Fruit fly (Drosophila melanogaster): ENCODE data around the gene Syn.

Syn gene

dm6 chr3R:10227990-10228389 lies 37.5 kb downstream of the Syn start:
- no peak for TF ChIP-seq GATAd (GFP tag; optimal IDR thresholded peaks at IDR 0.05)
- no peak for TF ChIP-seq CrebA (GFP tag; optimal IDR thresholded peaks at IDR 0.05; ENCODE audit: borderline replicate concordance)
- no peak for TF ChIP-seq Jra (GFP tag; optimal IDR thresholded peaks at IDR 0.05)
- TF ChIP-seq usp (GFP tag; optimal IDR thresholded peaks at IDR 0.05): no peak
- no peak for TF ChIP-seq Rel (GFP tag; optimal IDR thresholded peaks at IDR 0.05)
- TF ChIP-seq Rel (tag; optimal IDR thresholded peaks at IDR 0.05): no peak
- no peak for TF ChIP-seq woc (GFP tag; optimal IDR thresholded peaks at IDR 0.05)
- TF ChIP-seq Vsx2 (GFP tag; optimal IDR thresholded peaks at IDR 0.05; ENCODE audit: partially characterized antibody): no peak

- TF ChIP-seq brk (GFP tag; optimal IDR thresholded peaks at IDR 0.05) (no peak), HLH106 (tag; optimal IDR thresholded peaks at IDR 0.05) (no peak), rgr (GFP tag; optimal IDR thresholded peaks at IDR 0.05) (no peak), lola (GFP tag; optimal IDR thresholded peaks at IDR 0.05) (no peak), Vsx2 (GFP tag; optimal IDR thresholded peaks at IDR 0.05; ENCODE audit: partially characterized antibody) (no peak), Dif (GFP tag; optimal IDR thresholded peaks at IDR 0.05; ENCODE audit: partially characterized antibody) (no peak), usp (GFP tag; optimal IDR thresholded peaks at IDR 0.05) (no peak), woc (GFP tag; optimal IDR thresholded peaks at IDR 0.05) (no peak)
Measured at dm6 chr3R:10251218-10251617, 60.7 kb downstream of the Syn start, which contains the start of gene CG3999. TSS of gene CG3999 (plus strand) at chr3R:10251518.

- TF ChIP-seq pan (optimal IDR thresholded peaks at IDR 0.05) (no peak), Sp1 (GFP tag; optimal IDR thresholded peaks at IDR 0.05) (no peak), GATAd (GFP tag; optimal IDR thresholded peaks at IDR 0.05) (no peak), lola (GFP tag; optimal IDR thresholded peaks at IDR 0.05) (no peak), foxo (GFP tag; optimal IDR thresholded peaks at IDR 0.05) (no peak), Abd-B (GFP tag; optimal IDR thresholded peaks at IDR 0.05) (no peak), ey (GFP tag; optimal IDR thresholded peaks at IDR 0.05) (no peak), CrebA (GFP tag; optimal IDR thresholded peaks at IDR 0.05; ENCODE audit: borderline replicate concordance) (no peak), dmrt93B (GFP tag; optimal IDR thresholded peaks at IDR 0.05) (no peak), brk (GFP tag; optimal IDR thresholded peaks at IDR 0.05) (no peak), N (GFP tag; optimal IDR thresholded peaks at IDR 0.05) (no peak), dl (GFP tag; optimal IDR thresholded peaks at IDR 0.05; ENCODE audit: insufficient read depth in 1 of 2, partially characterized antibody in 2 of 2) (no peak), rgr (GFP tag; optimal IDR thresholded peaks at IDR 0.05) (no peak), Dif (GFP tag; optimal IDR thresholded peaks at IDR 0.05; ENCODE audit: partially characterized antibody) (no peak), tai (GFP tag; optimal IDR thresholded peaks at IDR 0.05) (no peak)
Measured at dm6 chr3R:10251846-10252245, 61.4 kb downstream of the Syn start.

DNA sequence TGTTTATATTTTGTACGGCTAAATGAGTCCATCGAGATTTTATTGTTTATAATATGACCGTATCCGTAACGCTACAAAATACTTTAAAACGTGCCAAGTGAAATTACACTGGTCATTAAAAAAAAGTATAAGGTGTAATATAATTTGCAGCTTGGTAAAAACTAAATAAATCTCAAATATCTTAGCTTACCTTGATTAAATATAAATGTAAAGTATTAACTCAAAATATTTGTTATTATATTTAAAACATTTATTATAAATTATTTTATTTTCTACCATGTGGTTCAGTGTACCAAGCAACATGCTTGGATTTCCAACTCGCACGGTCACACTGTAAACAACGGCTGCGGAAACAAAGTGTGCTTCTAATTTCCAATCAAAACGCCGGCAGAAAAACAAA lies 71.3 kb downstream of the Syn start, which contains the start of the genes Sirt6 and pont:
Sirt6 (minus strand) TSS at position 50 of the 400 bp plus-strand sequence.
pont (plus strand) TSS at position 324 of the 400 bp plus-strand sequence.
- TF ChIP-seq GATAd (GFP tag; optimal IDR thresholded peaks at IDR 0.05) (peak; percentile 45), woc (GFP tag; optimal IDR thresholded peaks at IDR 0.05) (peak; percentile 61), br (GFP tag; optimal IDR thresholded peaks at IDR 0.05) (peak; percentile 62), tai (GFP tag; optimal IDR thresholded peaks at IDR 0.05) (no peak), CG32264 (GFP tag; optimal IDR thresholded peaks at IDR 0.05) (no peak), pan (optimal IDR thresholded peaks at IDR 0.05) (no peak), Hr83 (GFP tag; optimal IDR thresholded peaks at IDR 0.05; ENCODE audit: poor library complexity, severe bottlenecking) (no peak), Dfd (GFP tag; optimal IDR thresholded peaks at IDR 0.05) (peak; percentile 90), Vsx2 (GFP tag; optimal IDR thresholded peaks at IDR 0.05; ENCODE audit: partially characterized antibody) (no peak), dmrt93B (GFP tag; optimal IDR thresholded peaks at IDR 0.05) (peak; percentile 91), Hnf4 (GFP tag; optimal IDR thresholded peaks at IDR 0.05) (peak; percentile 77), OdsH (GFP tag; optimal IDR thresholded peaks at IDR 0.05) (peak; percentile 90), usp (GFP tag; optimal IDR thresholded peaks at IDR 0.05) (no peak), CrebA (GFP tag; optimal IDR thresholded peaks at IDR 0.05; ENCODE audit: borderline replicate concordance) (no peak), ey (GFP tag; optimal IDR thresholded peaks at IDR 0.05) (peak; percentile 63), Mio (GFP tag; optimal IDR thresholded peaks at IDR 0.05) (no peak), psq (GFP tag; optimal IDR thresholded peaks at IDR 0.05) (peak; percentile 90), sage (GFP tag; optimal IDR thresholded peaks at IDR 0.05) (peak; percentile 65), Sp1 (GFP tag; optimal IDR thresholded peaks at IDR 0.05) (peak; percentile 97), Myc (optimal IDR thresholded peaks at IDR 0.05) (peak; percentile 40), CG9705 (GFP tag; optimal IDR thresholded peaks at IDR 0.05) (peak; percentile 67), fru (GFP tag; optimal IDR thresholded peaks at IDR 0.05) (peak; percentile 84), rgr (GFP tag; optimal IDR thresholded peaks at IDR 0.05) (peak; percentile 89), sv (GFP tag; optimal IDR thresholded peaks at IDR 0.05) (peak; percentile 78), Dif (GFP tag; optimal IDR thresholded peaks at IDR 0.05; ENCODE audit: partially characterized antibody) (no peak), h (GFP tag; optimal IDR thresholded peaks at IDR 0.05) (peak; percentile 86), brk (GFP tag; optimal IDR thresholded peaks at IDR 0.05) (peak; percentile 78), HLH106 (tag; optimal IDR thresholded peaks at IDR 0.05) (peak; percentile 96), Rel (GFP tag; optimal IDR thresholded peaks at IDR 0.05) (no peak), Rel (tag; optimal IDR thresholded peaks at IDR 0.05) (peak; percentile 61), dsf (GFP tag; optimal IDR thresholded peaks at IDR 0.05; ENCODE audit: borderline replicate concordance) (peak; percentile 69), dl (GFP tag; optimal IDR thresholded peaks at IDR 0.05; ENCODE audit: insufficient read depth in 1 of 2, partially characterized antibody in 2 of 2) (no peak), foxo (GFP tag; optimal IDR thresholded peaks at IDR 0.05) (peak in 1 of 2 experiments; percentile 95), Hr78 (GFP tag; optimal IDR thresholded peaks at IDR 0.05) (no peak), lola (GFP tag; optimal IDR thresholded peaks at IDR 0.05) (no peak), Jra (GFP tag; optimal IDR thresholded peaks at IDR 0.05) (peak; percentile 41)
